Worm (Caenorhabditis elegans) whole organism, L3 larva: Measurements from ENCODE around the gene srg-27.
A peak's percentile ranks its signal among the peaks of the same experiment; 100 is the strongest.

ENCODE experiments used
- R02D3.7 ChIP-seq: fragments of 150-350 bp; optimal IDR thresholded peaks from 2 replicates; lab custom pipeline; 2014; ENCODE audit warnings: missing biosample characterization, missing genetic modification characterization
- ZK546.5 ChIP-seq: sonication (generic microtip); optimal IDR thresholded peaks from 2 replicates; lab custom pipeline; 2017; ENCODE audit warnings: missing biosample characterization, missing genetic modification characterization
- ceh-82 ChIP-seq: fragments of 150-350 bp; optimal IDR thresholded peaks from 2 replicates; lab custom pipeline; 2014; ENCODE audit warnings: missing biosample characterization, missing genetic modification characterization
- daf-12 ChIP-seq: fragments of 150-350 bp; optimal IDR thresholded peaks from 2 replicates; lab custom pipeline; 2014; ENCODE audit warnings: missing biosample characterization, missing genetic modification reagents, missing genetic modification characterization
- hmg-11 ChIP-seq: sonication (generic microtip); optimal IDR thresholded peaks from 2 replicates; lab custom pipeline; 2016; ENCODE audit warnings: missing genetic modification characterization, missing compliant biosample characterization
- lin-15B ChIP-seq: fragments of 150-350 bp; optimal IDR thresholded peaks from 2 replicates; lab custom pipeline; 2014; ENCODE audit warnings: missing biosample characterization, missing genetic modification characterization
- mml-1 ChIP-seq: fragments of 150-350 bp; sonication (generic microtip); optimal IDR thresholded peaks from 3 replicates; lab custom pipeline; 2014; ENCODE audit warnings: missing biosample characterization, missing genetic modification characterization
- nhr-23 ChIP-seq: fragments of 150-350 bp; optimal IDR thresholded peaks from 2 replicates; lab custom pipeline; 2014; ENCODE audit warnings: missing biosample characterization, missing genetic modification reagents, missing genetic modification characterization
- nhr-237 ChIP-seq: fragments of 150-350 bp; optimal IDR thresholded peaks from 2 replicates; lab custom pipeline; 2014; ENCODE audit warnings: missing biosample characterization, missing genetic modification characterization
- nhr-25 ChIP-seq: sonication (generic microtip); optimal IDR thresholded peaks from 2 replicates; lab custom pipeline; 2017; ENCODE audit warnings: missing biosample characterization, missing genetic modification characterization
- nhr-43 ChIP-seq: sonication (generic microtip); optimal IDR thresholded peaks from 2 replicates; lab custom pipeline; 2016; ENCODE audit warnings: mild to moderate bottlenecking, missing genetic modification characterization, missing compliant biosample characterization; ENCODE audit not compliant: poor library complexity, severe bottlenecking
- nhr-77 ChIP-seq: fragments of 150-350 bp; optimal IDR thresholded peaks from 2 replicates; lab custom pipeline; 2014; ENCODE audit warnings: missing biosample characterization, missing genetic modification characterization
- pha-4 ChIP-seq: fragments of 150-350 bp; optimal IDR thresholded peaks from 2 replicates; lab custom pipeline; 2014; ENCODE audit warnings: missing biosample characterization, missing genetic modification reagents, missing genetic modification characterization
- skn-1 ChIP-seq: fragments of 150-350 bp; optimal IDR thresholded peaks from 2 replicates; lab custom pipeline; 2014; ENCODE audit warnings: missing biosample characterization, missing genetic modification characterization
- snpc-4 ChIP-seq: fragments of 150-350 bp; optimal IDR thresholded peaks from 2 replicates; lab custom pipeline; 2014; ENCODE audit warnings: missing biosample characterization, missing genetic modification characterization
- unc-62 ChIP-seq: fragments of 150-350 bp; sonication (generic microtip); optimal IDR thresholded peaks from 4 replicates; lab custom pipeline; 2014; ENCODE audit warnings: missing biosample characterization, missing genetic modification reagents, missing genetic modification characterization
- zag-1 ChIP-seq: fragments of 150-350 bp; optimal IDR thresholded peaks from 2 replicates; lab custom pipeline; 2014; ENCODE audit warnings: missing biosample characterization, missing genetic modification characterization

The srg-27 gene

ce11 chrV:5368792-5369191 lies 29.2 kb downstream of the srg-27 start, which contains the start of gene T09D3.9:
Gene T09D3.9 (minus strand): TSS chrV:5368892.
- no peak for TF ChIP-seq zag-1 (tag; lab: Kevin White, UChicago)
- TF ChIP-seq R02D3.7 (tag; lab: Kevin White, UChicago), result no peak
- TF ChIP-seq snpc-4 (tag; lab: Kevin White, UChicago), result no peak

- TF ChIP-seq nhr-43 (no peak), pha-4 (tag; lab: Kevin White, UChicago) (no peak), ZK546.5 (no peak), nhr-77 (tag; lab: Kevin White, UChicago) (no peak), skn-1 (no peak), nhr-25 (no peak), ceh-82 (tag; lab: Kevin White, UChicago) (no peak), mml-1 (tag; lab: Kevin White, UChicago) (no peak), lin-15B (tag; lab: Kevin White, UChicago) (no peak), hmg-11 (tag; lab: Kevin White, UChicago) (no peak), nhr-237 (tag; lab: Kevin White, UChicago) (no peak), daf-12 (tag; lab: Kevin White, UChicago) (no peak)
Measured at ce11 chrV:5372118-5372517, 32.5 kb downstream of the srg-27 start, which contains the start of gene C35A11.3. Gene C35A11.3 (plus strand): TSS chrV:5372418.

ce11 chrV:5385914-5386493 lies 46.4 kb downstream of the srg-27 start, which contains the start of gene C35A11.2:
Gene C35A11.2 (plus strand): TSS chrV:5386299.
- TF ChIP-seq nhr-23 (tag; lab: Kevin White, UChicago) (peak; percentile 73), unc-62 (GFP tag; lab: Kevin White, UChicago) (no peak), lin-15B (tag; lab: Kevin White, UChicago) (peak; percentile 6)
